Fruit fly (Drosophila melanogaster) ovary, adult (tissue): Measurements from ENCODE around the gene CG17328.

Experiments
- CG17801 ChIP-seq: fragments of 200-800 bp; optimal IDR thresholded peaks from 2 replicates; lab custom pipeline; 2019; ENCODE audit warnings: missing biosample characterization, mild to moderate bottlenecking, missing genetic modification characterization, moderate library complexity; ENCODE audit not compliant: partially characterized antibody

CG17328 gene

dm6 chr2L:16337785-16338184, 38.0 kb downstream of the CG17328 start, which contains the start of gene CG31817:
Gene CG31817 (minus strand): TSS chr2L:16337885.
- TF ChIP-seq CG17801 (GFP tag; lab: Kevin White, UChicago), result no peak

- no peak for TF ChIP-seq CG17801 (GFP tag; lab: Kevin White, UChicago)
Measured at dm6 chr2L:16340268-16340667, 40.5 kb downstream of the CG17328 start, which contains the start of gene CG42266. Gene CG42266 (minus strand): TSS chr2L:16340368.

dm6 chr2L:16342224-16342623, 42.5 kb downstream of the CG17328 start, which contains the start of gene CG44405:
Gene CG44405 (minus strand): TSS chr2L:16342324.
- no peak for TF ChIP-seq CG17801 (GFP tag; lab: Kevin White, UChicago)

DNA sequence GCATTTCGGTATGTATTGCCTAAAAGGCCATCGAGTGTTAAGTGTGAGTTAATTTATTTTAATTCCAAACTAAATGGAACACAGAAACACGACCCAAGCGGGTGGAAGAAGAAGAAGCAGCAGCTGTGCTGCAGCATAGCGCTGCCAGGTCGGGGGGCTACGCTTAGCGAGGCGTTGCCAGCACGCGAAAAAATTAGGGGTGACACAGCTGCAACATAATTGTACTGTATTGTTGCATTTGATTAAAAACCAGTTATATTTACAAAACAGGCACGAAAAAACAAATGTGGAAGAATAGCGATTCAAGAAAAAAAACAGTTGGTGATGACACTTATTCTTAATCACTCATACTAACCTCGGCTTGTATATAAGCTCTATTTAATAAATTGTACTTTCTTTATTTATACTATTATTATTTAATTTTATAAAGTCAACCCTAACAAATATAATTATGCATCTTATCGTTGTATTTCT, 50.5 kb downstream of the CG17328 start:
- TF ChIP-seq CG17801 (GFP tag; lab: Kevin White, UChicago), result peak; percentile 79

DNA sequence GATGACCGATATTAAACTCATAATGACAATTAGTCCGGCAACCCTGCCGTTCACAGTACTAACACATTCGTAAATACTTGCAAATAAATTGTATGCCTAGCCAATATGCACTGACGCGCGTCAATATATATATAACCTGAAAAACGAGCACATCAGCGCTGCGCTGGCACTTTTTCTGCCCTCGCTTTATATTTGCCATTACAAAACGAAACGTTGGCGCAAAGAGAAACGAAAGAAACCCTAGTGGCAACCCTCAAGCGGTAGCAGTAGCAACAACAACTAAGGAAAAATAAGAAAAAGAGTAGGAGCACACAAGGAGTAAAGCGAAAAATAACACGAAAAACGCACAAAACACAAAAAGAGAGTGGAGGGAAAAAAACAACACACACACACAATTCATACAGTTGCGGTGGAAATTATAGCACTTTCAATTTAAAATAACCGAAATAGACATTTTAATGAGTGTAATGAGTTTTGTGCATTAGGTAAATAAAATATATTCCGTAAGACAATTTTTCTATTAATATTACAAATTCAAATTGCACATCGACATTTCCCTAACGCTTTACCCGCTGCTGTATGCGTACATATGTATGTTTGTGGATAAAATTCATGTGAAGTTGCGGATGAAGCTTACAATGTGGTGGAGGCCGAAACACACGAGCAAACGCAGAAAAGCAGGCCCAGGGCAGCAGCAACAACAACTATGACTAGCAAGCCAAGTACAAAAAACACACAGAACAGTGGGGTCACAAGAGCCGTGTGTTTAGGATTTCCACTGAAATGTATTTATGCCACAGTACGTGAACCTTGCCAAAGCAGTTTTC, 51.2 kb downstream of the CG17328 start:
- peak; percentile 98 for TF ChIP-seq CG17801 (GFP tag; lab: Kevin White, UChicago)
